Fruit fly (Drosophila melanogaster) whole organism, embryonic: ENCODE data around the gene Eip63F-1.

Experiments
- Abd-B ChIP-seq: fragments of 200-800 bp; sonication (Bioruptor generic); optimal IDR thresholded peaks from 2 replicates; lab custom pipeline; 2018; ENCODE audit warnings: missing biosample characterization, mild to moderate bottlenecking, missing genetic modification characterization, moderate library complexity
- Atf3 ChIP-seq: fragments of 200-800 bp; sonication (Bioruptor generic); optimal IDR thresholded peaks from 3 replicates; lab custom pipeline; 2016; ENCODE audit warnings: missing biosample characterization, missing genetic modification characterization
- BtbVII ChIP-seq: fragments of 200-800 bp; sonication (Bioruptor generic); optimal IDR thresholded peaks from 3 replicates; lab custom pipeline; 2017; ENCODE audit warnings: missing biosample characterization, mild to moderate bottlenecking, missing genetic modification characterization
- CG10267 ChIP-seq: fragments of 200-800 bp; sonication (Bioruptor generic); optimal IDR thresholded peaks from 2 replicates; lab custom pipeline; 2018; ENCODE audit warnings: missing biosample characterization, mild to moderate bottlenecking, missing genetic modification characterization, moderate library complexity
- CG10462 ChIP-seq: fragments of 200-800 bp; sonication (Bioruptor generic); optimal IDR thresholded peaks from 2 replicates; lab custom pipeline; 2016; ENCODE audit warnings: missing biosample characterization, missing genetic modification characterization
- CG10654 ChIP-seq: fragments of 200-800 bp; sonication (Bioruptor generic); optimal IDR thresholded peaks from 2 replicates; lab custom pipeline; 2016; ENCODE audit warnings: missing biosample characterization, missing genetic modification characterization
- CG12071 ChIP-seq: fragments of 200-800 bp; sonication (Bioruptor generic); optimal IDR thresholded peaks from 3 replicates; lab custom pipeline; 2018; ENCODE audit warnings: missing biosample characterization, mild to moderate bottlenecking, missing genetic modification characterization
- CG12744 ChIP-seq: fragments of 200-800 bp; sonication (Bioruptor generic); optimal IDR thresholded peaks from 2 replicates; lab custom pipeline; 2016; ENCODE audit warnings: missing biosample characterization, missing genetic modification characterization
- CG13123 ChIP-seq: fragments of 200-800 bp; sonication (Bioruptor generic); optimal IDR thresholded peaks from 2 replicates; lab custom pipeline; 2016; ENCODE audit warnings: missing biosample characterization, missing genetic modification characterization
- CG15269 ChIP-seq: fragments of 200-800 bp; sonication (Bioruptor generic); optimal IDR thresholded peaks from 2 replicates; lab custom pipeline; 2018; ENCODE audit warnings: missing biosample characterization, mild to moderate bottlenecking, missing genetic modification characterization, moderate library complexity
- CG16813 ChIP-seq: fragments of 200-800 bp; sonication (Bioruptor generic); IDR thresholded peaks from 3 replicates; pipeline ENCODE4 v1.3.6; 2022; ENCODE audit warnings: missing biosample characterization, missing genetic modification characterization; ENCODE audit not compliant: partially characterized antibody
- CG18011 ChIP-seq: fragments of 200-800 bp; sonication (Bioruptor generic); optimal IDR thresholded peaks from 2 replicates; lab custom pipeline; 2017; ENCODE audit warnings: missing biosample characterization, missing genetic modification characterization, mild to moderate bottlenecking, moderate library complexity, missing genotype
- CG2889 ChIP-seq: fragments of 200-800 bp; sonication (Bioruptor generic); IDR thresholded peaks from 3 replicates; pipeline ENCODE4 v1.3.6; 2022; ENCODE audit warnings: missing biosample characterization, missing genetic modification characterization
- CG33213 ChIP-seq: fragments of 200-800 bp; sonication (Bioruptor generic); optimal IDR thresholded peaks from 3 replicates; lab custom pipeline; 2016; ENCODE audit warnings: missing biosample characterization, missing genetic modification characterization
- CG33557 ChIP-seq: fragments of 200-800 bp; sonication (Bioruptor generic); optimal IDR thresholded peaks from 2 replicates; lab custom pipeline; 2019; ENCODE audit warnings: missing biosample characterization, mild to moderate bottlenecking, missing genetic modification characterization, moderate library complexity
- CG34376 ChIP-seq: fragments of 200-800 bp; sonication (Bioruptor generic); optimal IDR thresholded peaks from 2 replicates; lab custom pipeline; 2018; ENCODE audit warnings: missing biosample characterization, mild to moderate bottlenecking, missing genetic modification characterization
- CG3726 ChIP-seq: fragments of 200-800 bp; sonication (Bioruptor generic); IDR thresholded peaks from 3 replicates; pipeline ENCODE4, ENCODE4 v1.3.6; 2022; ENCODE audit warnings: missing biosample characterization, missing genetic modification characterization
- CG43689 ChIP-seq: fragments of 200-800 bp; sonication (Bioruptor generic); IDR thresholded peaks from 2 replicates; pipeline ENCODE4 v1.3.6; 2022; ENCODE audit warnings: missing biosample characterization, missing genetic modification characterization
- CG4820 ChIP-seq: fragments of 200-800 bp; sonication (Bioruptor generic); optimal IDR thresholded peaks from 3 replicates; lab custom pipeline; 2016; ENCODE audit warnings: missing biosample characterization, missing genetic modification characterization
- CG5180 ChIP-seq: fragments of 200-800 bp; sonication (Bioruptor generic); optimal IDR thresholded peaks from 3 replicates; lab custom pipeline; 2017; ENCODE audit warnings: missing biosample characterization, missing genetic modification characterization, mild to moderate bottlenecking, moderate library complexity, missing genetic modification reagents
- CG6175 ChIP-seq: fragments of 200-800 bp; sonication (Bioruptor generic); IDR thresholded peaks from 3 replicates; pipeline ENCODE4 v1.3.6; 2022; ENCODE audit warnings: missing biosample characterization, missing genetic modification characterization
- CG7928 ChIP-seq: fragments of 200-800 bp; sonication (Bioruptor generic); optimal IDR thresholded peaks from 2 replicates; lab custom pipeline; 2017; ENCODE audit warnings: missing biosample characterization, mild to moderate bottlenecking, missing genetic modification characterization
- CoRest ChIP-seq: fragments of 200-800 bp; sonication (Bioruptor generic); optimal IDR thresholded peaks from 3 replicates; lab custom pipeline; 2018; ENCODE audit warnings: missing biosample characterization, mild to moderate bottlenecking, missing genetic modification characterization, moderate library complexity
- CrebB ChIP-seq: fragments of 200-800 bp; sonication (Bioruptor generic); optimal IDR thresholded peaks from 3 replicates; lab custom pipeline; 2018; ENCODE audit warnings: missing biosample characterization, mild to moderate bottlenecking, missing genetic modification characterization
- HLH4C ChIP-seq: fragments of 200-800 bp; sonication (Bioruptor generic); IDR thresholded peaks from 3 replicates; pipeline ENCODE4 v1.3.6; 2022; ENCODE audit warnings: missing biosample characterization, missing genetic modification characterization; ENCODE audit not compliant: partially characterized antibody
- MBD-R2 ChIP-seq: fragments of 200-800 bp; sonication (Bioruptor generic); IDR thresholded peaks from 2 replicates; pipeline ENCODE4 v1.3.6; 2022; ENCODE audit warnings: missing biosample characterization, missing genetic modification characterization
- MTF-1 ChIP-seq: fragments of 200-800 bp; sonication (Bioruptor generic); optimal IDR thresholded peaks from 2 replicates; lab custom pipeline; 2018; ENCODE audit warnings: missing biosample characterization, mild to moderate bottlenecking, missing genetic modification characterization, borderline replicate concordance
- NC2β ChIP-seq: fragments of 200-800 bp; sonication (Bioruptor generic); optimal IDR thresholded peaks from 2 replicates; lab custom pipeline; 2016; ENCODE audit warnings: missing biosample characterization, missing genetic modification characterization
- NFAT ChIP-seq: fragments of 200-800 bp; sonication (Bioruptor generic); IDR thresholded peaks from 2 replicates; pipeline ENCODE4 v1.3.6; 2022; ENCODE audit warnings: missing biosample characterization, missing genetic modification characterization
- PHDP ChIP-seq: fragments of 200-800 bp; sonication (Bioruptor generic); optimal IDR thresholded peaks from 3 replicates; lab custom pipeline; 2018; ENCODE audit warnings: missing biosample characterization, mild to moderate bottlenecking, missing genetic modification characterization, moderate library complexity
- Rfx ChIP-seq: fragments of 200-800 bp; sonication (Bioruptor generic); IDR thresholded peaks from 2 replicates; pipeline ENCODE4 v1.3.6; 2022; ENCODE audit warnings: missing biosample characterization, missing genetic modification characterization
- Sin3A ChIP-seq: fragments of >200 bp; optimal IDR thresholded peaks from 2 replicates; lab custom pipeline; 2018
- ab ChIP-seq: fragments of 200-800 bp; sonication (Bioruptor generic); optimal IDR thresholded peaks from 2 replicates; lab custom pipeline; 2016; ENCODE audit warnings: missing biosample characterization, missing genetic modification characterization
- abd-A ChIP-seq: fragments of 200-800 bp; sonication (Bioruptor generic); optimal IDR thresholded peaks from 3 replicates; lab custom pipeline; 2019; ENCODE audit warnings: missing biosample characterization, mild to moderate bottlenecking, missing genetic modification characterization, moderate library complexity
- br ChIP-seq: fragments of >200 bp; optimal IDR thresholded peaks from 2 replicates; lab custom pipeline; 2017
- caup ChIP-seq: fragments of 200-800 bp; sonication (Bioruptor generic); optimal IDR thresholded peaks from 3 replicates; lab custom pipeline; 2017; ENCODE audit warnings: missing biosample characterization, mild to moderate bottlenecking, missing genetic modification characterization, moderate library complexity; ENCODE audit not compliant: severe bottlenecking
- cg ChIP-seq: fragments of 200-800 bp; sonication (Bioruptor generic); optimal IDR thresholded peaks from 3 replicates; lab custom pipeline; 2019; ENCODE audit warnings: missing biosample characterization, mild to moderate bottlenecking, missing genetic modification characterization, moderate library complexity
- crc ChIP-seq: fragments of 200-800 bp; sonication (Bioruptor generic); optimal IDR thresholded peaks from 2 replicates; lab custom pipeline; 2016; ENCODE audit warnings: missing biosample characterization, missing genetic modification characterization
- croc ChIP-seq: fragments of 200-800 bp; sonication (Bioruptor generic); conservative IDR thresholded peaks from 3 replicates; pipeline ENCODE4 v1.3.6; 2022; ENCODE audit warnings: missing biosample characterization, missing genetic modification characterization
- cwo ChIP-seq: fragments of 200-800 bp; sonication (Bioruptor generic); optimal IDR thresholded peaks from 3 replicates; lab custom pipeline; 2017; ENCODE audit warnings: missing biosample characterization, missing genetic modification characterization, mild to moderate bottlenecking, moderate library complexity, missing genetic modification reagents
- ewg ChIP-seq: fragments of 200-800 bp; sonication (Bioruptor generic); optimal IDR thresholded peaks from 3 replicates; lab custom pipeline; 2017; ENCODE audit warnings: mild to moderate bottlenecking, missing biosample characterization, missing genetic modification reagents, missing genetic modification characterization
- grau ChIP-seq: fragments of 200-800 bp; optimal IDR thresholded peaks from 3 replicates; lab custom pipeline; 2019; ENCODE audit warnings: missing biosample characterization, mild to moderate bottlenecking, missing genetic modification characterization, moderate library complexity
- nmo ChIP-seq: fragments of 200-800 bp; sonication (Bioruptor generic); optimal IDR thresholded peaks from 2 replicates; lab custom pipeline; 2018; ENCODE audit warnings: missing biosample characterization, mild to moderate bottlenecking, missing genetic modification characterization, moderate library complexity
- odd ChIP-seq: fragments of 200-800 bp; sonication (Bioruptor generic); optimal IDR thresholded peaks from 2 replicates; lab custom pipeline; 2017; ENCODE audit warnings: missing biosample characterization, mild to moderate bottlenecking, missing genetic modification characterization
- pum ChIP-seq: fragments of 200-800 bp; sonication (Bioruptor generic); optimal IDR thresholded peaks from 2 replicates; lab custom pipeline; 2016; ENCODE audit warnings: missing biosample characterization, missing genetic modification characterization
- sens ChIP-seq: fragments of 200-800 bp; sonication (Bioruptor generic); peaks from one replicate; lab custom pipeline; 2016; ENCODE audit warnings: missing biosample characterization, missing genetic modification characterization
- seq ChIP-seq: fragments of 200-800 bp; sonication (Bioruptor generic); IDR thresholded peaks from 2 replicates; pipeline ENCODE4 v1.3.6; 2022; ENCODE audit warnings: missing biosample characterization, missing genetic modification characterization
- sr ChIP-seq: fragments of 200-800 bp; sonication (Bioruptor generic); IDR thresholded peaks from 3 replicates; pipeline ENCODE4 v1.3.6; 2022; ENCODE audit warnings: missing biosample characterization, missing genetic modification characterization
- stwl ChIP-seq: fragments of 200-800 bp; sonication (Bioruptor generic); optimal IDR thresholded peaks from 3 replicates; lab custom pipeline; 2018; ENCODE audit warnings: missing biosample characterization, mild to moderate bottlenecking, missing genetic modification characterization, moderate library complexity
- tap ChIP-seq: fragments of 200-800 bp; optimal IDR thresholded peaks from 3 replicates; lab custom pipeline; 2019; ENCODE audit warnings: missing biosample characterization, mild to moderate bottlenecking, missing genetic modification characterization, moderate library complexity
- unc-4 ChIP-seq: fragments of 200-800 bp; sonication (Bioruptor generic); IDR thresholded peaks from 2 replicates; pipeline ENCODE4 v1.3.6; 2022; ENCODE audit warnings: missing biosample characterization, missing genetic modification characterization; ENCODE audit not compliant: partially characterized antibody

Eip63F-1 gene

DNA sequence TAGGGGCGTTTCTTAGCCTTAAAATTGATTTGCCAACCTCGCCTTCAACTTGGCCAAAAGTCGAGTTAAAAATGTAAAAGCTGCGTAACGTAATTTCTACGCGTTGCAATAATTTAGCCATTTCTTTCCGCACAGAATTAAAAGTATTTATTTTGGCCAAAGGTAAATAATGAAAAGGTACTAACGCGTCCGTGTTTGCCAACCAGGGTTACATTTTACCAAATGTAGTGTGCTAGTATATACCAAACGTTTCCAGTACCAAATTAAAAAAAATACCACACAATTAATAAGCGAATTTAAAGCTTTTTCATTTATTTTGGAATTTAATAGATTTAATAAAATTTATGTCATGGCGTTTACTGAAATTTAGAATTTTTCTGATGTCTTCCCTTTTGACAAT lies 36.4 kb downstream of the Eip63F-1 start, which contains the start of gene Ccz1 (continued):
- TF ChIP-seq CG5180 (peak; percentile 51), CG4820 (peak; percentile 58), Rfx (GFP tag; lab: Robert Waterston, UW) (no peak), CrebB (peak; percentile 37), CG33213 (peak; percentile 91), CG12071 (no peak), ab (GFP tag; lab: Kevin White, UChicago) (no peak), cg (GFP tag; lab: Kevin White, UChicago) (no peak), NFAT (no peak), CG3726 (GFP tag; lab: Robert Waterston, UW) (no peak), seq (no peak), Sin3A (lab: Kevin White, UChicago) (no peak), ewg (GFP tag; lab: Kevin White, UChicago) (peak; percentile 67), CG16813 (GFP tag; lab: Robert Waterston, UW) (no peak), CG15269 (tag; lab: Kevin White, UChicago) (peak; percentile 63), NC2β (peak; percentile 86), caup (GFP tag; lab: Kevin White, UChicago) (peak; percentile 66), CG18011 (GFP tag; lab: Kevin White, UChicago) (no peak), CG7928 (GFP tag; lab: Kevin White, UChicago) (peak; percentile 87), nmo (GFP tag; lab: Kevin White, UChicago) (peak; percentile 47), br (no peak), MBD-R2 (GFP tag; lab: Robert Waterston, UW) (no peak), croc (GFP tag; lab: Robert Waterston, UW) (peak; percentile 18; the same call in 1 of the 3 replicates), CG10462 (peak; percentile 59), CG43689 (GFP tag; lab: Robert Waterston, UW) (no peak), CG6175 (GFP tag; lab: Robert Waterston, UW) (no peak), crc (GFP tag; lab: Kevin White, UChicago) (peak; percentile 26), odd (GFP tag; lab: Kevin White, UChicago) (no peak), stwl (tag; lab: Kevin White, UChicago) (peak; percentile 70), grau (tag; lab: Kevin White, UChicago) (peak; percentile 47), CG10654 (GFP tag; lab: Kevin White, UChicago) (peak; percentile 68), BtbVII (GFP tag; lab: Kevin White, UChicago) (no peak), pum (GFP tag; lab: Kevin White, UChicago) (peak; percentile 64), PHDP (tag; lab: Kevin White, UChicago) (peak; percentile 61), HLH4C (GFP tag; lab: Robert Waterston, UW) (no peak), CG13123 (peak; percentile 82), CoRest (tag; lab: Kevin White, UChicago) (peak; percentile 71), tap (tag; lab: Kevin White, UChicago) (no peak), sr (GFP tag; lab: Robert Waterston, UW) (no peak), sens (GFP tag; lab: Kevin White, UChicago) (peak; percentile 90), MTF-1 (peak; percentile 76), cwo (GFP tag; lab: Kevin White, UChicago) (no peak), CG12744 (GFP tag; lab: Kevin White, UChicago) (peak; percentile 66), Abd-B (GFP tag; lab: Kevin White, UChicago) (peak; percentile 9), CG33557 (peak; percentile 63), unc-4 (GFP tag; lab: Robert Waterston, UW) (no peak), CG34376 (GFP tag; lab: Kevin White, UChicago) (peak; percentile 57), Atf3 (peak; percentile 43), CG2889 (no peak), CG10267 (tag; lab: Kevin White, UChicago) (peak; percentile 69), abd-A (no peak)
